Worm (Caenorhabditis elegans) whole organism, late embryonic: ENCODE results near the gene lgc-5.

ENCODE experiments used
- C08G9.2 ChIP-seq: sonication (generic microtip); optimal IDR thresholded peaks from 2 replicates; lab custom pipeline; 2016; ENCODE audit warnings: mild to moderate bottlenecking, missing genetic modification characterization, moderate library complexity, missing compliant biosample characterization
- C38D4.7 ChIP-seq: fragments of 200-800 bp; sonication (Bioruptor generic); optimal IDR thresholded peaks from 2 replicates; lab custom pipeline; 2018; ENCODE audit warnings: mild to moderate bottlenecking, missing genetic modification characterization, moderate library complexity, missing compliant biosample characterization
- ama-1 ChIP-seq: fragments of 150-350 bp; optimal IDR thresholded peaks from 2 replicates; lab custom pipeline; 2014
- ceh-14 ChIP-seq: sonication (generic microtip); optimal IDR thresholded peaks from 2 replicates; lab custom pipeline; 2016; ENCODE audit warnings: missing genotype, missing genetic modification characterization, missing compliant biosample characterization
- ceh-22 ChIP-seq: sonication (generic microtip); optimal IDR thresholded peaks from 2 replicates; lab custom pipeline; 2017; ENCODE audit warnings: missing biosample characterization, missing genetic modification characterization
- ceh-30 ChIP-seq: fragments of 150-350 bp; optimal IDR thresholded peaks from 2 replicates; lab custom pipeline; 2014; ENCODE audit warnings: missing biosample characterization, missing genetic modification characterization
- ceh-48 ChIP-seq: sonication (generic microtip); optimal IDR thresholded peaks from 2 replicates; lab custom pipeline; 2016; ENCODE audit warnings: missing genetic modification characterization, inconsistent platforms, missing compliant biosample characterization
- ceh-6 ChIP-seq: fragments of 200-800 bp; sonication (Bioruptor generic); optimal IDR thresholded peaks from 2 replicates; lab custom pipeline; 2018; ENCODE audit warnings: mild to moderate bottlenecking, missing genetic modification characterization, missing compliant biosample characterization
- hlh-15 ChIP-seq: sonication (generic microtip); optimal IDR thresholded peaks from 2 replicates; lab custom pipeline; 2016; ENCODE audit warnings: missing genetic modification characterization, missing compliant biosample characterization
- hlh-8 ChIP-seq: sonication (generic microtip); optimal IDR thresholded peaks from 2 replicates; lab custom pipeline; 2016; ENCODE audit warnings: missing genotype, missing genetic modification characterization, missing compliant biosample characterization
- tbx-2 ChIP-seq: sonication (generic microtip); optimal IDR thresholded peaks from 2 replicates; lab custom pipeline; 2016; ENCODE audit warnings: missing genetic modification characterization, missing compliant biosample characterization
- unc-3 ChIP-seq, 2 experiments: fragments of 200-800 bp in 1 of 2; sonication (Bioruptor generic) in 1 of 2; sonication (generic microtip) in 1 of 2; conservative IDR thresholded peaks in 1 of 2; optimal IDR thresholded peaks in 1 of 2; 2 replicates each; pipeline versions ENCODE4 v1.3.6 to Lab custom; 2016 to 2022; ENCODE audit warnings: missing compliant biosample characterization in 2 of 2, missing genetic modification characterization in 2 of 2, missing genetic modification reagents in 1 of 2

- TF ChIP-seq hlh-8 (tag; lab: Kevin White, UChicago) (no peak), ama-1 (lab: Kevin White, UChicago) (no peak), ceh-30 (tag; lab: Kevin White, UChicago) (no peak), ceh-6 (no peak), tbx-2 (tag; lab: Kevin White, UChicago) (no peak), ceh-48 (tag; lab: Kevin White, UChicago) (no peak), ceh-22 (tag; lab: Kevin White, UChicago) (no peak), C38D4.7 (no peak), ceh-14 (tag; lab: Kevin White, UChicago) (no peak), hlh-15 (tag; lab: Kevin White, UChicago) (no peak), unc-3 (GFP tag; conservative IDR thresholded peaks at IDR 0.05; lab: Robert Waterston, UW) (no peak), unc-3 (tag; optimal IDR thresholded peaks at IDR 0.05; lab: Kevin White, UChicago) (no peak), C08G9.2 (tag; lab: Kevin White, UChicago) (no peak)
Measured at ce11 chrIV:8307408-8307807, 35.1 kb upstream of the lgc-5 start.
